Fruit fly (Drosophila melanogaster) whole organism, wandering third instar larva: ENCODE results near the gene CG32793.

Experiments used
- Abd-B ChIP-seq: fragments of >200 bp; optimal IDR thresholded peaks from 2 replicates; lab custom pipeline; 2017; ENCODE audit warnings: missing biosample characterization, missing genetic modification characterization
- Dif ChIP-seq: fragments of 200-275, 200-300 bp; sonication (Bioruptor generic); optimal IDR thresholded peaks from 2 replicates; lab custom pipeline; 2018; ENCODE audit warnings: missing biosample characterization, missing genetic modification characterization; ENCODE audit not compliant: partially characterized antibody
- GATAd ChIP-seq: sonication (Bioruptor generic); optimal IDR thresholded peaks from 2 replicates; lab custom pipeline; 2016; ENCODE audit warnings: missing biosample characterization, missing genetic modification characterization
- HLH106 ChIP-seq: fragments of 200-800 bp; optimal IDR thresholded peaks from 3 replicates; lab custom pipeline; 2019; ENCODE audit warnings: missing biosample characterization, mild to moderate bottlenecking, missing genetic modification characterization, moderate library complexity
- N ChIP-seq: fragments of >200 bp; optimal IDR thresholded peaks from 2 replicates; lab custom pipeline; 2018; ENCODE audit warnings: missing biosample characterization, missing external identifiers, missing genetic modification characterization
- br ChIP-seq: fragments of 200-800 bp; sonication (Bioruptor generic); optimal IDR thresholded peaks from 2 replicates; lab custom pipeline; 2016; ENCODE audit warnings: missing biosample characterization, missing genetic modification characterization
- brk ChIP-seq: fragments of 200-800 bp; sonication (Bioruptor generic); optimal IDR thresholded peaks from 2 replicates; lab custom pipeline; 2016; ENCODE audit warnings: missing biosample characterization, mild to moderate bottlenecking, missing genetic modification characterization
- ey ChIP-seq: fragments of 200-800 bp; sonication (Bioruptor generic); optimal IDR thresholded peaks from 2 replicates; lab custom pipeline; 2016; ENCODE audit warnings: missing biosample characterization, missing genetic modification characterization
- fru ChIP-seq: fragments of 200-800 bp; sonication (Bioruptor generic); optimal IDR thresholded peaks from 3 replicates; lab custom pipeline; 2016; ENCODE audit warnings: missing biosample characterization, mild to moderate bottlenecking, missing genetic modification characterization
- pan ChIP-seq: fragments of >200 bp; optimal IDR thresholded peaks from 2 replicates; lab custom pipeline; 2017
- psq ChIP-seq: fragments of 200-800 bp; sonication (Bioruptor generic); optimal IDR thresholded peaks from 3 replicates; lab custom pipeline; 2017; ENCODE audit warnings: missing biosample characterization, mild to moderate bottlenecking, missing genetic modification characterization, moderate library complexity
- woc ChIP-seq: sonication (Bioruptor generic); optimal IDR thresholded peaks from 2 replicates; lab custom pipeline; 2016; ENCODE audit warnings: missing biosample characterization, mild to moderate bottlenecking, missing genetic modification characterization

DNA sequence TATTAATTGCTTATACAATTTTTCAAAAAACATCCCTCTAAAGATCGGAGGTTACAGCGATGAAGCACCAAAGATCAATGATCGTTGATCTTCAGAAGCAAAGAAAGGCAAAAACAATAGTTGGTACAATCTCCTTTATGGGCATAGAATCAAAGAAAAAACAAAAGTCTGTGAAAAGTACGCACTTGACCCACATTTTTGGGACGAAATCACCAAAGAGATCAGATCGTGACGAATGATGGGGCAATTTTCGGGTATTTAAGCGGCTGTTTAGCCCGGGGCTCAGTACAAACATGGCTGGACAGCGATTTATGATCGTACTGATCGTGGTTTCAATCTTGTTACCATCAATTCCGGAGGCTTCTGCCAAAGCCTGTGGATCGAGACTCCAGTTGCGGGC, 17.2 kb downstream of the CG32793 start, which contains the start of gene CG17959:
- no peak for TF ChIP-seq Dif (GFP tag; lab: Kevin White, UChicago)
- TF ChIP-seq HLH106 (tag; lab: Kevin White, UChicago): no peak
- no peak for TF ChIP-seq woc
- no peak for TF ChIP-seq pan
- no peak for TF ChIP-seq brk
- TF ChIP-seq N: no peak
- no peak for TF ChIP-seq Abd-B (GFP tag; lab: Kevin White, UChicago)
- TF ChIP-seq fru (GFP tag; lab: Kevin White, UChicago): no peak
- TF ChIP-seq br (GFP tag; lab: Kevin White, UChicago): no peak
- TF ChIP-seq psq (GFP tag; lab: Kevin White, UChicago): no peak
- TF ChIP-seq GATAd (GFP tag; lab: Kevin White, UChicago): no peak
- no peak for TF ChIP-seq ey (GFP tag; lab: Kevin White, UChicago)
